Worm (Caenorhabditis elegans) whole organism, L3 larva: ENCODE data around the gene ist-1.

Experiments used
- ceh-28 ChIP-seq: fragments of 150-350 bp; optimal IDR thresholded peaks from 2 replicates; lab custom pipeline; 2014; ENCODE audit warnings: missing biosample characterization, missing genetic modification reagents, missing genetic modification characterization
- ceh-82 ChIP-seq: fragments of 150-350 bp; optimal IDR thresholded peaks from 2 replicates; lab custom pipeline; 2014; ENCODE audit warnings: missing biosample characterization, missing genetic modification characterization
- egl-5 ChIP-seq: fragments of 150-350 bp; optimal IDR thresholded peaks from 2 replicates; lab custom pipeline; 2017; ENCODE audit warnings: missing biosample characterization, missing genetic modification reagents, missing genetic modification characterization, inconsistent platforms
- fkh-10 ChIP-seq: sonication (generic microtip); optimal IDR thresholded peaks from 2 replicates; lab custom pipeline; 2017; ENCODE audit warnings: missing biosample characterization, missing genetic modification reagents, missing genetic modification characterization
- lin-39 ChIP-seq: fragments of 150-350 bp; optimal IDR thresholded peaks from 2 replicates; lab custom pipeline; 2018; ENCODE audit warnings: missing biosample characterization, missing genetic modification reagents, missing genetic modification characterization
- mdl-1 ChIP-seq: fragments of 150-350 bp; optimal IDR thresholded peaks from 2 replicates; lab custom pipeline; 2014; ENCODE audit warnings: missing biosample characterization, missing genetic modification characterization
- nfya-1 ChIP-seq: sonication (generic microtip); optimal IDR thresholded peaks from 2 replicates; lab custom pipeline; 2017; ENCODE audit warnings: missing genetic modification characterization, mild to moderate bottlenecking, missing compliant biosample characterization, antibody characterized with exemption, moderate library complexity; ENCODE audit not compliant: insufficient read depth
- nhr-237 ChIP-seq: fragments of 150-350 bp; optimal IDR thresholded peaks from 2 replicates; lab custom pipeline; 2014; ENCODE audit warnings: missing biosample characterization, missing genetic modification characterization
- nhr-25 ChIP-seq: sonication (generic microtip); optimal IDR thresholded peaks from 2 replicates; lab custom pipeline; 2017; ENCODE audit warnings: missing biosample characterization, missing genetic modification characterization
- nhr-28 ChIP-seq: fragments of 150-350 bp; optimal IDR thresholded peaks from 2 replicates; lab custom pipeline; 2014; ENCODE audit warnings: missing biosample characterization, missing genetic modification characterization
- nhr-77 ChIP-seq: fragments of 150-350 bp; optimal IDR thresholded peaks from 2 replicates; lab custom pipeline; 2014; ENCODE audit warnings: missing biosample characterization, missing genetic modification characterization
- unc-39 ChIP-seq: sonication (generic microtip); optimal IDR thresholded peaks from 4 replicates; lab custom pipeline; 2017; ENCODE audit warnings: missing biosample characterization, missing genetic modification characterization
- unc-62 ChIP-seq: fragments of 150-350 bp; sonication (generic microtip); optimal IDR thresholded peaks from 4 replicates; lab custom pipeline; 2014; ENCODE audit warnings: missing biosample characterization, missing genetic modification reagents, missing genetic modification characterization

DNA sequence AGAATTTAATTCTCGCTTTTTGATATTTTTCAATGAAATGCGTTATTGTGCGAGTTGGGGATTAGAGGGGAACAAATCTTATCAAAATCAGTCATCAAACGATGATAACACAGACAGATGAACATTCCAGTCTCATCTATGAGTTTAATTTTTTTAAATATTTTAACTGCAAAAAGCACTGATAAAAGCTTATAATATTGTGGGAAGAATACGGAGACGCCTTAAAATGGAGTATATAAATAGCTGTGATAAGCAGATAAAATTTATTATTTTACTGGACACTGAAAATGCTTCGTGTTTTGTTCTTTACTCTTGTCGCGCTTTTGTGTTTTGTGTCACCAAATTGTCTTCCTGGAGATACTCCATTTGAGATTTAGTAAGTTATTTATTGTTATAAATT is 13.2 kb downstream of the ist-1 start, which contains the start of gene clec-86:
- TF ChIP-seq ceh-82 (tag; lab: Kevin White, UChicago): no peak
- TF ChIP-seq nhr-25: no peak
- no peak for TF ChIP-seq unc-39 (tag; lab: Kevin White, UChicago)
- TF ChIP-seq unc-62: no peak
- TF ChIP-seq mdl-1: no peak
- TF ChIP-seq ceh-28 (tag; lab: Kevin White, UChicago): no peak
- TF ChIP-seq lin-39 (tag; lab: Kevin White, UChicago): no peak
- TF ChIP-seq nfya-1 (tag; lab: Kevin White, UChicago): no peak
- no peak for TF ChIP-seq egl-5 (tag; lab: Kevin White, UChicago)
- TF ChIP-seq nhr-237: no peak
- TF ChIP-seq nhr-77: no peak
- TF ChIP-seq nhr-28 (tag; lab: Kevin White, UChicago): no peak
- TF ChIP-seq fkh-10 (GFP tag; lab: Kevin White, UChicago): no peak
